Worm (Caenorhabditis elegans) whole organism, early embryonic: ENCODE measurements around the gene srbc-34.

Experiments
- ama-1 ChIP-seq: fragments of 150-350 bp; optimal IDR thresholded peaks from 2 replicates; lab custom pipeline; 2014
- ceh-36 ChIP-seq: sonication (generic microtip); optimal IDR thresholded peaks from 2 replicates; lab custom pipeline; 2016; ENCODE audit warnings: missing genetic modification characterization, inconsistent platforms, missing compliant biosample characterization
- ets-7 ChIP-seq: sonication (generic microtip); optimal IDR thresholded peaks from 2 replicates; lab custom pipeline; 2016; ENCODE audit warnings: missing genotype, missing genetic modification characterization, missing compliant biosample characterization
- hmbx-1 ChIP-seq: sonication (generic microtip); optimal IDR thresholded peaks from 2 replicates; lab custom pipeline; 2016; ENCODE audit warnings: mild to moderate bottlenecking, missing genetic modification characterization, missing compliant biosample characterization
- hnd-1 ChIP-seq: sonication (generic microtip); optimal IDR thresholded peaks from 2 replicates; lab custom pipeline; 2016; ENCODE audit warnings: missing genetic modification characterization, missing compliant biosample characterization
- tra-4 ChIP-seq: sonication (generic microtip); optimal IDR thresholded peaks from 2 replicates; lab custom pipeline; 2017; ENCODE audit warnings: missing genetic modification characterization, missing compliant biosample characterization

DNA sequence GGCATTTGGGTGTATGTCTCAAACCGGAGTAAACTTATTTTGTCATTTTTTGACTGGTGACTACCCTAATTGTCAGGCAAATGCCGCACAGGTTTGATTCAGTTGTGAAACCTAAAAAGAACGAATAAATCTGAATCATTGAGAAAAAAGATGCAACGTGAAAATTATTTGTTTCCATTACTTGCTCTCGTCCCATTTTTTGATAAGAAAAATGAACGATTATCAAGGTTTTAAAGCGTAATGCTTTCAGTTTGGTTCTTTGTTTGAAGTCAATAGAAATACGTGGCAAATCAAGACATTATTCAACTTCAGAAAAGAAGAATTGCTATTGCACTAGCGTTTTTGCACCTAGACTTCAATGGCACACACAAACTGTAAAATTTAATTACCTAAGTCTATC is 6.5 kb downstream of the srbc-34 start, which contains the start of gene Y113G7B.12:
- no peak for TF ChIP-seq hnd-1 (tag; lab: Kevin White, UChicago)
- TF ChIP-seq ceh-36 = no peak
- no peak for TF ChIP-seq ets-7 (tag; lab: Kevin White, UChicago)
- no peak for TF ChIP-seq ama-1 (lab: Kevin White, UChicago)
- TF ChIP-seq tra-4 (tag; lab: Kevin White, UChicago) = no peak
- TF ChIP-seq hmbx-1 (tag; lab: Kevin White, UChicago) = no peak
